Fruit fly (Drosophila melanogaster): ENCODE results near the gene Nna1.

Gene Nna1

dm6 chrX:13649801-13650200 lies 42.3 kb upstream of the Nna1 start:
- TF ChIP-seq vvl (GFP tag; IDR thresholded peaks at IDR 0.05) (0 out of 2 replicates have a peak, but pooled peaks have one; percentile 51), Med (GFP tag) (no peak), toy (GFP tag; IDR thresholded peaks at IDR 0.05) (no peak), z (GFP tag; IDR thresholded peaks at IDR 0.05) (no peak), Gug (GFP tag; IDR thresholded peaks at IDR 0.05) (no peak), Trl (optimal IDR thresholded peaks at IDR 0.05) (no peak), Trl (GFP tag; optimal IDR thresholded peaks at IDR 0.05) (no peak), C15 (GFP tag; IDR thresholded peaks at IDR 0.05) (no peak), zen2 (GFP tag; IDR thresholded peaks at IDR 0.05; ENCODE audit: partially characterized antibody) (no peak), mam (GFP tag; optimal IDR thresholded peaks at IDR 0.05) (no peak), row (GFP tag; IDR thresholded peaks at IDR 0.05) (peak; percentile 10; the same call in 1 of the 3 replicates), Tbp (GFP tag; optimal IDR thresholded peaks at IDR 0.05) (no peak), ham (GFP tag; IDR thresholded peaks at IDR 0.05) (no peak), CG4360 (GFP tag; IDR thresholded peaks at IDR 0.05) (peak; percentile 52), CG5245 (GFP tag; optimal IDR thresholded peaks at IDR 0.05) (no peak), gfzf (GFP tag; optimal IDR thresholded peaks at IDR 0.05) (no peak), CG11723 (GFP tag; optimal IDR thresholded peaks at IDR 0.05) (no peak), Ets65A (GFP tag) (peak; percentile 52), E2f1 (GFP tag; IDR thresholded peaks at IDR 0.05) (no peak), btn (GFP tag; optimal IDR thresholded peaks at IDR 0.05) (no peak), Optix (GFP tag; IDR thresholded peaks at IDR 0.05) (no peak)

dm6 chrX:13651170-13651569 lies 40.9 kb upstream of the Nna1 start:
- no peak for TF ChIP-seq prd (optimal IDR thresholded peaks at IDR 0.05)
- TF ChIP-seq prd (GFP tag; IDR thresholded peaks at IDR 0.05): no peak
- TF ChIP-seq sug (tag; optimal IDR thresholded peaks at IDR 0.05): peak; percentile 53

DNA sequence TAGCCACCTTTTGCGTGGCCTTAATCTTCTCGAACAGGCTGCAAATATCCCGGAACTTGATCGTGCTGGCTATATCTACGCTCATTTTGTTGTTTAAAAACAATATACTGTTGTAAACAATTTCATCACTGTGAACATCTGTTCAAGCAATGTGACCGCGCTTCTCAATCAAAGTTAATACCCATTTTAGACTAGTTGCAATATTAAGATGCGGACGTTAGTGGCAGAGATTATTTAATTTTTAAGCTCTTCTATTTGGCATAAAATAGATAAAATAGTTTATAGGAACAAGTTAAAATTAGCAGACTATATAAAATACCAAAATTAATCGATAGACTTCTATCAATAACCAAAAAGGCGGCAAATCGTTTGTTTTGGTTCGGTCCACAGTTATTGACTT lies 24.4 kb upstream of the Nna1 start, which contains the start of the genes DNAlig4 and CG11164:
DNAlig4 (minus strand) TSS at position 156 of the 400 bp plus-strand sequence.
CG11164 (plus strand) TSS at position 359 of the 400 bp plus-strand sequence.
- TF ChIP-seq stc (GFP tag; IDR thresholded peaks at IDR 0.05) (no peak), Nf-YB (GFP tag; optimal IDR thresholded peaks at IDR 0.05) (no peak), sqz (GFP tag; optimal IDR thresholded peaks at IDR 0.05) (no peak), tna (GFP tag; IDR thresholded peaks at IDR 0.05; ENCODE audit: partially characterized antibody) (no peak), Side (GFP tag; optimal IDR thresholded peaks at IDR 0.05) (no peak), CG13775 (GFP tag; optimal IDR thresholded peaks at IDR 0.05) (no peak), crp (GFP tag; optimal IDR thresholded peaks at IDR 0.05) (peak in 1 of 2 experiments; percentile 76), org-1 (GFP tag; optimal IDR thresholded peaks at IDR 0.05) (no peak), vvl (GFP tag; IDR thresholded peaks at IDR 0.05) (no peak), BEAF-32 (GFP tag; optimal IDR thresholded peaks at IDR 0.05) (peak; percentile 33), CG7357 (GFP tag; IDR thresholded peaks at IDR 0.05) (no peak), Blimp-1 (GFP tag; optimal IDR thresholded peaks at IDR 0.05) (no peak), Tbp (GFP tag; optimal IDR thresholded peaks at IDR 0.05) (no peak), trem (tag; optimal IDR thresholded peaks at IDR 0.05) (peak; percentile 19), CG16815 (GFP tag; optimal IDR thresholded peaks at IDR 0.05) (no peak), CG3407 (GFP tag; optimal IDR thresholded peaks at IDR 0.05) (no peak), eyg (GFP tag; optimal IDR thresholded peaks at IDR 0.05) (no peak), wdn (GFP tag; IDR thresholded peaks at IDR 0.05) (no peak), Hmr (GFP tag; optimal IDR thresholded peaks at IDR 0.05) (no peak), CG11723 (GFP tag; optimal IDR thresholded peaks at IDR 0.05) (no peak), CG17829 (tag; optimal IDR thresholded peaks at IDR 0.05) (no peak), Ets97D (GFP tag; optimal IDR thresholded peaks at IDR 0.05) (no peak), Dref (GFP tag; IDR thresholded peaks at IDR 0.05) (peak; percentile 41), CG9215 (GFP tag; IDR thresholded peaks at IDR 0.05) (no peak), cwo (GFP tag; optimal IDR thresholded peaks at IDR 0.05) (no peak), pb (GFP tag; optimal IDR thresholded peaks at IDR 0.05) (no peak), sens (GFP tag) (peak; percentile 16), Dll (GFP tag; IDR thresholded peaks at IDR 0.05; ENCODE audit: partially characterized antibody) (peak; percentile 33; the same call in 1 of the 4 replicates), MBD-R2 (GFP tag; IDR thresholded peaks at IDR 0.05) (peak; percentile 32; the same call in 1 of the 2 replicates), Ptx1 (GFP tag; IDR thresholded peaks at IDR 0.05) (no peak)
